Worm (Caenorhabditis elegans): ENCODE results near the gene gst-29.

DNA sequence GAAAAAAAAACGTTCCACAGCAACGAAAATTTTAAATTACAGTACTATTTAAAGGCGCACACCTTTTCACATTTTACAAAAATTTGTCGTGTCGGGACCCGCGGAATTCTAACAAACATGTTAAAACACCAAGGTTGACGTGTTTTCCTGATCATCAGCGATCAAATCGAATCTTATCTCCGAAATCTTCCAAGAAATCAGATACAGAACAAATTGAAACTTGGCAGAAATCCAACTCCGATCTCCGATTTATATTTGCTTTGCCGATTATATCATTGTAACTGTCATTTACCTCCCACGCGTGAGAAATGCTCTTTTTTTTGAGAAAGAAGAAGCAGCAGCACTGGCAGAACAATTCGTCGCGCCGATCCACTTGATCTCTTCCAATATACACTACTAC is 44.1 kb upstream of the gst-29 start:
- TF ChIP-seq him-1 (tag; optimal IDR thresholded peaks at IDR 0.05) = no peak
- TF ChIP-seq W03F9.2 (tag; optimal IDR thresholded peaks at IDR 0.05) = no peak

Data from whole organism, L4/young adult.